Fruit fly (Drosophila melanogaster) whole organism, embryonic: ENCODE measurements around the gene CG6403.

Source experiments
- CG1233 ChIP-seq: fragments of 200-800 bp; sonication (Bioruptor generic); optimal IDR thresholded peaks from 4 replicates; lab custom pipeline; 2018; ENCODE audit warnings: missing biosample characterization, mild to moderate bottlenecking, missing genetic modification characterization
- CG13123 ChIP-seq: fragments of 200-800 bp; sonication (Bioruptor generic); optimal IDR thresholded peaks from 2 replicates; lab custom pipeline; 2016; ENCODE audit warnings: missing biosample characterization, missing genetic modification characterization
- CG14441 ChIP-seq: fragments of 200-800 bp; sonication (Bioruptor generic); IDR thresholded peaks from 2 replicates; pipeline ENCODE4 v1.3.6; 2022; ENCODE audit warnings: missing biosample characterization, missing genetic modification characterization
- CG17359 ChIP-seq: fragments of 200-800 bp; sonication (Bioruptor generic); optimal IDR thresholded peaks from 3 replicates; lab custom pipeline; 2018; ENCODE audit warnings: missing biosample characterization, mild to moderate bottlenecking, missing genetic modification characterization, moderate library complexity
- CG2116 ChIP-seq: fragments of 200-800 bp; sonication (Bioruptor generic); optimal IDR thresholded peaks from 3 replicates; lab custom pipeline; 2018; ENCODE audit warnings: missing biosample characterization, mild to moderate bottlenecking, missing genetic modification characterization
- CG2199 ChIP-seq: fragments of 200-800 bp; sonication (Bioruptor generic); IDR thresholded peaks from 3 replicates; pipeline ENCODE4 v1.3.6; 2022; ENCODE audit warnings: missing biosample characterization, missing genetic modification characterization
- CG30020 ChIP-seq: fragments of 200-800 bp; optimal IDR thresholded peaks from 2 replicates; lab custom pipeline; 2019; ENCODE audit warnings: missing biosample characterization, mild to moderate bottlenecking, missing genetic modification characterization, moderate library complexity
- CG32532 ChIP-seq: fragments of 200-800 bp; sonication (Bioruptor generic); IDR thresholded peaks from 2 replicates; pipeline ENCODE4 v1.3.6; 2022; ENCODE audit warnings: missing biosample characterization, missing genetic modification characterization
- CG3281 ChIP-seq: fragments of 200-800 bp; sonication (Bioruptor generic); optimal IDR thresholded peaks from 3 replicates; lab custom pipeline; 2017; ENCODE audit warnings: missing biosample characterization, mild to moderate bottlenecking, missing genetic modification characterization
- CG33213 ChIP-seq: fragments of 200-800 bp; sonication (Bioruptor generic); optimal IDR thresholded peaks from 3 replicates; lab custom pipeline; 2016; ENCODE audit warnings: missing biosample characterization, missing genetic modification characterization
- CG4360 ChIP-seq: fragments of 200-800 bp; sonication (Bioruptor generic); IDR thresholded peaks from 2 replicates; pipeline ENCODE4 v1.3.6; 2022; ENCODE audit warnings: missing biosample characterization, missing genetic modification characterization
- CG4424 ChIP-seq: fragments of 200-800 bp; sonication (Bioruptor generic); optimal IDR thresholded peaks from 3 replicates; lab custom pipeline; 2016; ENCODE audit warnings: missing biosample characterization, missing genetic modification characterization
- CG4820 ChIP-seq: fragments of 200-800 bp; sonication (Bioruptor generic); optimal IDR thresholded peaks from 3 replicates; lab custom pipeline; 2016; ENCODE audit warnings: missing biosample characterization, missing genetic modification characterization
- CG5245 ChIP-seq: fragments of 200-800 bp; sonication (Bioruptor generic); optimal IDR thresholded peaks from 3 replicates; lab custom pipeline; 2016; ENCODE audit warnings: missing biosample characterization, missing genetic modification characterization
- CG6175 ChIP-seq: fragments of 200-800 bp; sonication (Bioruptor generic); IDR thresholded peaks from 3 replicates; pipeline ENCODE4 v1.3.6; 2022; ENCODE audit warnings: missing biosample characterization, missing genetic modification characterization
- CG7372 ChIP-seq: fragments of 200-800 bp; sonication (Bioruptor generic); IDR thresholded peaks from 2 replicates; pipeline ENCODE4 v1.3.6; 2022; ENCODE audit warnings: missing biosample characterization, missing genetic modification characterization
- CG8089 ChIP-seq: fragments of 200-800 bp; sonication (Bioruptor generic); optimal IDR thresholded peaks from 3 replicates; lab custom pipeline; 2016; ENCODE audit warnings: missing biosample characterization, missing genetic modification characterization
- CG9437 ChIP-seq: fragments of 200-800 bp; sonication (Bioruptor generic); optimal IDR thresholded peaks from 2 replicates; lab custom pipeline; 2018; ENCODE audit warnings: missing biosample characterization, mild to moderate bottlenecking, missing genetic modification characterization
- Chrac-16 ChIP-seq: fragments of 200-800 bp; sonication (Bioruptor generic); optimal IDR thresholded peaks from 3 replicates; lab custom pipeline; 2016; ENCODE audit warnings: missing biosample characterization, missing genetic modification characterization
- Dbx ChIP-seq: fragments of 200-800 bp; sonication (Bioruptor generic); IDR thresholded peaks from 3 replicates; pipeline ENCODE4 v1.3.6; 2022; ENCODE audit warnings: missing biosample characterization, missing genetic modification characterization
- Dip2 ChIP-seq: fragments of 200-800 bp; sonication (Bioruptor generic); IDR thresholded peaks from 2 replicates; pipeline ENCODE4 v1.3.6; 2022; ENCODE audit warnings: missing biosample characterization, missing genetic modification characterization
- Doc3 ChIP-seq: fragments of 200-800 bp; sonication (Bioruptor generic); IDR thresholded peaks from 3 replicates; pipeline ENCODE4 v1.3.6; 2022; ENCODE audit warnings: missing biosample characterization, missing genetic modification characterization; ENCODE audit not compliant: partially characterized antibody
- Elba2 ChIP-seq: fragments of 200-800 bp; sonication (Bioruptor generic); optimal IDR thresholded peaks from 3 replicates; lab custom pipeline; 2016; ENCODE audit warnings: missing biosample characterization, missing genetic modification characterization
- Ets97D ChIP-seq: fragments of 200-800 bp; sonication (Bioruptor generic); optimal IDR thresholded peaks from 3 replicates; lab custom pipeline; 2016; ENCODE audit warnings: missing biosample characterization, missing genetic modification characterization
- GATAe ChIP-seq: fragments of 200-800 bp; sonication (Bioruptor generic); conservative IDR thresholded peaks from 2 replicates; pipeline ENCODE4 v1.3.6; 2022; ENCODE audit warnings: missing biosample characterization, missing genetic modification characterization
- HLH54F ChIP-seq: fragments of 200-800 bp; sonication (Bioruptor generic); optimal IDR thresholded peaks from 3 replicates; lab custom pipeline; 2016; ENCODE audit warnings: missing biosample characterization, missing genetic modification characterization
- Myb ChIP-seq: fragments of 200-800 bp; sonication (Bioruptor generic); optimal IDR thresholded peaks from 2 replicates; lab custom pipeline; 2016; ENCODE audit warnings: missing biosample characterization, missing genetic modification characterization
- Neu2 ChIP-seq: fragments of 200-800 bp; sonication (Bioruptor generic); optimal IDR thresholded peaks from 3 replicates; lab custom pipeline; 2016; ENCODE audit warnings: missing biosample characterization, missing genetic modification characterization, borderline replicate concordance
- Oli ChIP-seq: fragments of 200-800 bp; sonication (Bioruptor generic); optimal IDR thresholded peaks from 2 replicates; lab custom pipeline; 2018; ENCODE audit warnings: missing biosample characterization, mild to moderate bottlenecking, missing genetic modification characterization, moderate library complexity
- Ravus ChIP-seq: fragments of 200-800 bp; sonication (Bioruptor generic); IDR thresholded peaks from 2 replicates; pipeline ENCODE4 v1.3.6; 2022; ENCODE audit warnings: missing biosample characterization, missing genetic modification characterization
- Ssrp ChIP-seq: fragments of 200-800 bp; sonication (Bioruptor generic); optimal IDR thresholded peaks from 2 replicates; lab custom pipeline; 2018; ENCODE audit warnings: missing biosample characterization, mild to moderate bottlenecking, missing genetic modification characterization, moderate library complexity
- Trl ChIP-seq, 3 experiments: fragments of >200 bp in 2 of 3; fragments of 200-800 bp in 1 of 3; sonication (Bioruptor generic) in 1 of 3; optimal IDR thresholded peaks; 2 replicates in 1 of 3; 3 replicates in 2 of 3; lab custom pipeline; 2016 to 2017; ENCODE audit warnings: missing biosample characterization in 1 of 3, missing genetic modification characterization in 1 of 3
- chif ChIP-seq, 2 experiments: fragments of 200-800 bp; sonication (Bioruptor generic); optimal IDR thresholded peaks; 3 replicates each; lab custom pipeline; 2016; ENCODE audit warnings: missing biosample characterization in 2 of 2, missing genetic modification characterization in 2 of 2
- disco-r ChIP-seq: fragments of 200-800 bp; sonication (Bioruptor generic); optimal IDR thresholded peaks from 2 replicates; lab custom pipeline; 2016; ENCODE audit warnings: missing biosample characterization, missing genetic modification characterization
- fd102C ChIP-seq: fragments of 200-800 bp; sonication (Bioruptor generic); optimal IDR thresholded peaks from 2 replicates; lab custom pipeline; 2018; ENCODE audit warnings: missing biosample characterization, mild to moderate bottlenecking, missing genetic modification characterization, moderate library complexity
- gcm ChIP-seq: fragments of 200-800 bp; sonication (Bioruptor generic); optimal IDR thresholded peaks from 2 replicates; lab custom pipeline; 2019; ENCODE audit warnings: missing biosample characterization, mild to moderate bottlenecking, missing genetic modification characterization, moderate library complexity
- gem ChIP-seq: fragments of 200-800 bp; sonication (Bioruptor generic); optimal IDR thresholded peaks from 2 replicates; lab custom pipeline; 2019; ENCODE audit warnings: missing biosample characterization, mild to moderate bottlenecking, missing genetic modification characterization, moderate library complexity
- gro ChIP-seq: fragments of 200-800 bp; sonication (Bioruptor generic); optimal IDR thresholded peaks from 2 replicates; lab custom pipeline; 2016; ENCODE audit warnings: missing biosample characterization, missing genetic modification characterization
- gsb-n ChIP-seq: fragments of 200-800 bp; sonication (Bioruptor generic); optimal IDR thresholded peaks from 3 replicates; lab custom pipeline; 2018; ENCODE audit warnings: missing biosample characterization, mild to moderate bottlenecking, missing genetic modification characterization
- hth ChIP-seq: fragments of >200 bp; optimal IDR thresholded peaks from 2 replicates; lab custom pipeline; 2017; ENCODE audit warnings: inconsistent platforms
- ind ChIP-seq: fragments of 200-800 bp; sonication (Bioruptor generic); optimal IDR thresholded peaks from 3 replicates; lab custom pipeline; 2016; ENCODE audit warnings: missing biosample characterization, missing genetic modification characterization
- inv ChIP-seq: fragments of 200-800 bp; sonication (Bioruptor generic); IDR thresholded peaks from 2 replicates; pipeline ENCODE4 v1.3.6; 2022; ENCODE audit warnings: missing biosample characterization, missing genetic modification characterization; ENCODE audit not compliant: partially characterized antibody
- lmd ChIP-seq: fragments of 200-800 bp; sonication (Bioruptor generic); IDR thresholded peaks from 2 replicates; pipeline ENCODE4 v1.3.6; 2022; ENCODE audit warnings: missing biosample characterization, missing genetic modification characterization
- lov ChIP-seq, 2 experiments: fragments of 200-800 bp in 1 of 2; fragments of >200 bp in 1 of 2; sonication (Bioruptor generic) in 1 of 2; IDR thresholded peaks in 1 of 2; optimal IDR thresholded peaks in 1 of 2; 2 replicates in 1 of 2; 3 replicates in 1 of 2; pipeline versions ENCODE4 v1.3.6 to Lab custom; 2017 to 2022; ENCODE audit warnings: missing biosample characterization in 1 of 2, missing genetic modification characterization in 1 of 2
- nerfin-2 ChIP-seq: fragments of 200-800 bp; sonication (Bioruptor generic); IDR thresholded peaks from 2 replicates; pipeline ENCODE4 v1.3.6; 2022; ENCODE audit warnings: missing biosample characterization, missing genetic modification characterization; ENCODE audit not compliant: partially characterized antibody
- nmo ChIP-seq: fragments of 200-800 bp; sonication (Bioruptor generic); optimal IDR thresholded peaks from 2 replicates; lab custom pipeline; 2018; ENCODE audit warnings: missing biosample characterization, mild to moderate bottlenecking, missing genetic modification characterization, moderate library complexity
- oc ChIP-seq: fragments of 200-800 bp; sonication (Bioruptor generic); optimal IDR thresholded peaks from 2 replicates; lab custom pipeline; 2018; ENCODE audit warnings: missing biosample characterization, mild to moderate bottlenecking, missing genetic modification characterization, moderate library complexity
- phol ChIP-seq: fragments of 200-800 bp; sonication (Bioruptor generic); optimal IDR thresholded peaks from 3 replicates; lab custom pipeline; 2018; ENCODE audit warnings: missing biosample characterization, mild to moderate bottlenecking, missing genetic modification characterization, moderate library complexity
- tap ChIP-seq: fragments of 200-800 bp; optimal IDR thresholded peaks from 3 replicates; lab custom pipeline; 2019; ENCODE audit warnings: missing biosample characterization, mild to moderate bottlenecking, missing genetic modification characterization, moderate library complexity
- tin ChIP-seq: fragments of 200-800 bp; sonication (Bioruptor generic); optimal IDR thresholded peaks from 3 replicates; lab custom pipeline; 2016; ENCODE audit warnings: missing biosample characterization, missing genetic modification characterization
- ttk ChIP-seq: fragments of 200-800 bp; sonication (Bioruptor generic); IDR thresholded peaks from 2 replicates; pipeline ENCODE4 v2.1.2; 2022; ENCODE audit warnings: missing biosample characterization, missing genetic modification characterization
- tx ChIP-seq: fragments of 200-800 bp; sonication (Bioruptor generic); optimal IDR thresholded peaks from 2 replicates; lab custom pipeline; 2016; ENCODE audit warnings: missing biosample characterization, missing genetic modification characterization

CG6403 gene

dm6 chr3R:26717295-26717694 lies 18.8 kb downstream of the CG6403 start, which contains the start of gene CG6425:
Gene CG6425, minus strand, starts transcription at chr3R:26717389.
- TF ChIP-seq ind (GFP tag; lab: Kevin White, UChicago) (peak; percentile 13), CG7372 (GFP tag; lab: Robert Waterston, UW) (no peak), disco-r (GFP tag; lab: Kevin White, UChicago) (no peak), CG14441 (no peak), CG3281 (GFP tag; lab: Kevin White, UChicago) (no peak), CG9437 (GFP tag; lab: Kevin White, UChicago) (no peak), CG8089 (GFP tag; lab: Kevin White, UChicago) (no peak), CG4820 (GFP tag; lab: Kevin White, UChicago) (no peak), tin (peak; percentile 14), CG4360 (GFP tag; lab: Robert Waterston, UW) (no peak), CG30020 (tag; lab: Kevin White, UChicago) (peak; percentile 89), HLH54F (GFP tag; lab: Kevin White, UChicago) (peak; percentile 11), Dip2 (GFP tag; lab: Robert Waterston, UW) (no peak), nmo (GFP tag; lab: Kevin White, UChicago) (peak; percentile 68), Oli (tag; lab: Kevin White, UChicago) (no peak), Elba2 (GFP tag; lab: Kevin White, UChicago) (peak; percentile 89), phol (tag; lab: Kevin White, UChicago) (peak; percentile 51), CG33213 (GFP tag; lab: Kevin White, UChicago) (no peak), inv (GFP tag; lab: Robert Waterston, UW) (no peak), lov (optimal IDR thresholded peaks at IDR 0.05; lab: Kevin White, UChicago) (no peak), lov (GFP tag; IDR thresholded peaks at IDR 0.05; lab: Robert Waterston, UW) (no peak), nerfin-2 (GFP tag; lab: Robert Waterston, UW) (no peak), Ssrp (tag; lab: Kevin White, UChicago) (no peak), gsb-n (tag; lab: Kevin White, UChicago) (no peak), Neu2 (GFP tag; lab: Kevin White, UChicago) (no peak), CG2116 (no peak), Dbx (GFP tag; lab: Robert Waterston, UW) (no peak), CG17359 (tag; lab: Kevin White, UChicago) (no peak), tx (GFP tag; lab: Kevin White, UChicago) (no peak), chif (GFP tag; optimal IDR thresholded peaks at IDR 0.05; lab: Kevin White, UChicago) (no peak), CG1233 (GFP tag; lab: Kevin White, UChicago) (no peak), gcm (GFP tag; lab: Kevin White, UChicago) (no peak), ttk (no peak), fd102C (GFP tag; lab: Kevin White, UChicago) (no peak), lmd (no peak), CG6175 (GFP tag; lab: Robert Waterston, UW) (no peak), Myb (GFP tag; lab: Kevin White, UChicago) (no peak), CG4424 (GFP tag; lab: Kevin White, UChicago) (no peak), Chrac-16 (GFP tag; lab: Kevin White, UChicago) (no peak), GATAe (no peak), CG32532 (GFP tag; lab: Robert Waterston, UW) (no peak), gem (no peak), CG5245 (GFP tag; lab: Kevin White, UChicago) (no peak), oc (tag; lab: Kevin White, UChicago) (no peak), CG13123 (GFP tag; lab: Kevin White, UChicago) (no peak), tap (no peak), CG2199 (GFP tag; lab: Robert Waterston, UW) (no peak), Ravus (no peak), Trl (optimal IDR thresholded peaks at IDR 0.05; lab: Kevin White, UChicago) (no peak), Trl (GFP tag; optimal IDR thresholded peaks at IDR 0.05; lab: Kevin White, UChicago) (no peak), Doc3 (no peak), hth (lab: Kevin White, UChicago) (no peak), gro (GFP tag; lab: Kevin White, UChicago) (no peak), Ets97D (GFP tag; lab: Kevin White, UChicago) (peak; percentile 6)
